Fruit fly (Drosophila melanogaster) whole organism, embryonic: ENCODE results near the gene APP-BP1.
A peak's percentile ranks its signal among the peaks of the same experiment; 100 is the strongest.

Experiments used
- CG12071 ChIP-seq: fragments of 200-800 bp; sonication (Bioruptor generic); optimal IDR thresholded peaks from 3 replicates; lab custom pipeline; 2018; ENCODE audit warnings: missing biosample characterization, mild to moderate bottlenecking, missing genetic modification characterization
- CG12769 ChIP-seq: fragments of 200-800 bp; sonication (Bioruptor generic); optimal IDR thresholded peaks from 2 replicates; lab custom pipeline; 2019; ENCODE audit warnings: missing biosample characterization, mild to moderate bottlenecking, missing genetic modification characterization, moderate library complexity
- CG13296 ChIP-seq: fragments of 200-800 bp; sonication (Bioruptor generic); optimal IDR thresholded peaks from 3 replicates; lab custom pipeline; 2018; ENCODE audit warnings: missing biosample characterization, mild to moderate bottlenecking, missing genetic modification characterization
- CG14441 ChIP-seq: fragments of 200-800 bp; sonication (Bioruptor generic); IDR thresholded peaks from 2 replicates; pipeline ENCODE4 v1.3.6; 2022; ENCODE audit warnings: missing biosample characterization, missing genetic modification characterization
- CG14965 ChIP-seq: fragments of 200-800 bp; sonication (Bioruptor generic); optimal IDR thresholded peaks from 2 replicates; lab custom pipeline; 2016; ENCODE audit warnings: missing biosample characterization, missing genetic modification characterization, borderline replicate concordance
- CG15073 ChIP-seq: fragments of 200-800 bp; sonication (Bioruptor generic); optimal IDR thresholded peaks from 2 replicates; lab custom pipeline; 2016; ENCODE audit warnings: missing biosample characterization, missing genetic modification characterization
- CG1603 ChIP-seq: fragments of 200-800 bp; sonication (Bioruptor generic); optimal IDR thresholded peaks from 2 replicates; lab custom pipeline; 2019; ENCODE audit warnings: missing biosample characterization, mild to moderate bottlenecking, missing genetic modification characterization, moderate library complexity
- CG17328 ChIP-seq: fragments of 200-800 bp; sonication (Bioruptor generic); IDR thresholded peaks from 2 replicates; pipeline ENCODE4 v1.3.6; 2022; ENCODE audit warnings: missing biosample characterization, missing genetic modification characterization
- CG17802 ChIP-seq: fragments of 200-800 bp; sonication (Bioruptor generic); optimal IDR thresholded peaks from 2 replicates; lab custom pipeline; 2018; ENCODE audit warnings: missing biosample characterization, mild to moderate bottlenecking, missing genetic modification characterization, moderate library complexity
- CG2129 ChIP-seq: fragments of 200-800 bp; sonication (Bioruptor generic); IDR thresholded peaks from 2 replicates; pipeline ENCODE4 v1.3.6; 2022; ENCODE audit warnings: missing biosample characterization, missing genetic modification characterization; ENCODE audit not compliant: partially characterized antibody
- CG31224 ChIP-seq: fragments of 200-800 bp; sonication (Bioruptor generic); IDR thresholded peaks from 2 replicates; pipeline ENCODE4 v1.3.6; 2022; ENCODE audit warnings: missing biosample characterization, missing genetic modification characterization
- CG32767 ChIP-seq: fragments of 200-800 bp; sonication (Bioruptor generic); IDR thresholded peaks from 2 replicates; pipeline ENCODE4 v1.3.6; 2022; ENCODE audit warnings: missing biosample characterization, missing genetic modification characterization
- CG3726 ChIP-seq: fragments of 200-800 bp; sonication (Bioruptor generic); IDR thresholded peaks from 3 replicates; pipeline ENCODE4, ENCODE4 v1.3.6; 2022; ENCODE audit warnings: missing biosample characterization, missing genetic modification characterization
- CG4282 ChIP-seq: fragments of 200-800 bp; sonication (Bioruptor generic); optimal IDR thresholded peaks from 2 replicates; lab custom pipeline; 2016; ENCODE audit warnings: missing biosample characterization, missing genetic modification characterization
- CG6654 ChIP-seq: fragments of 200-800 bp; sonication (Bioruptor generic); optimal IDR thresholded peaks from 2 replicates; lab custom pipeline; 2017; ENCODE audit warnings: missing biosample characterization, mild to moderate bottlenecking, missing genetic modification characterization
- CG7745 ChIP-seq: fragments of 200-800 bp; sonication (Bioruptor generic); optimal IDR thresholded peaks from 2 replicates; lab custom pipeline; 2018; ENCODE audit warnings: missing biosample characterization, mild to moderate bottlenecking, missing genetic modification characterization, moderate library complexity
- CG7839 ChIP-seq: fragments of 200-800 bp; sonication (Bioruptor generic); optimal IDR thresholded peaks from 3 replicates; lab custom pipeline; 2018; ENCODE audit warnings: missing biosample characterization, mild to moderate bottlenecking, missing genetic modification characterization, moderate library complexity
- CG8281 ChIP-seq: fragments of 200-800 bp; sonication (Bioruptor generic); optimal IDR thresholded peaks from 2 replicates; lab custom pipeline; 2018; ENCODE audit warnings: missing biosample characterization, mild to moderate bottlenecking, missing genetic modification characterization, moderate library complexity
- CG8765 ChIP-seq: fragments of 200-800 bp; sonication (Bioruptor generic); IDR thresholded peaks from 2 replicates; pipeline ENCODE4 v1.3.6; 2022; ENCODE audit warnings: missing biosample characterization, missing genetic modification characterization
- CG9609 ChIP-seq: fragments of 200-800 bp; sonication (Bioruptor generic); optimal IDR thresholded peaks from 3 replicates; lab custom pipeline; 2016; ENCODE audit warnings: missing biosample characterization, missing genetic modification characterization
- CG9797 ChIP-seq: fragments of 200-800 bp; sonication (Bioruptor generic); optimal IDR thresholded peaks from 3 replicates; lab custom pipeline; 2018; ENCODE audit warnings: missing biosample characterization, mild to moderate bottlenecking, missing genetic modification characterization
- Dp ChIP-seq: fragments of 200-800 bp; sonication (Bioruptor generic); optimal IDR thresholded peaks from 2 replicates; lab custom pipeline; 2018; ENCODE audit warnings: missing biosample characterization, mild to moderate bottlenecking, missing genetic modification characterization, moderate library complexity
- Elba2 ChIP-seq: fragments of 200-800 bp; sonication (Bioruptor generic); optimal IDR thresholded peaks from 3 replicates; lab custom pipeline; 2016; ENCODE audit warnings: missing biosample characterization, missing genetic modification characterization
- Ets97D ChIP-seq: fragments of 200-800 bp; sonication (Bioruptor generic); optimal IDR thresholded peaks from 3 replicates; lab custom pipeline; 2016; ENCODE audit warnings: missing biosample characterization, missing genetic modification characterization
- Nf-YC ChIP-seq: fragments of 200-800 bp; optimal IDR thresholded peaks from 3 replicates; lab custom pipeline; 2019; ENCODE audit warnings: missing biosample characterization, mild to moderate bottlenecking, missing genetic modification characterization, moderate library complexity
- Ravus ChIP-seq: fragments of 200-800 bp; sonication (Bioruptor generic); IDR thresholded peaks from 2 replicates; pipeline ENCODE4 v1.3.6; 2022; ENCODE audit warnings: missing biosample characterization, missing genetic modification characterization
- Sry-δ ChIP-seq: fragments of 200-800 bp; sonication (Bioruptor generic); optimal IDR thresholded peaks from 2 replicates; lab custom pipeline; 2016; ENCODE audit warnings: missing biosample characterization, missing genetic modification characterization
- Xrp1 ChIP-seq: fragments of 200-800 bp; sonication (Bioruptor generic); IDR thresholded peaks from 2 replicates; pipeline ENCODE4 v1.3.6; 2022; ENCODE audit warnings: missing biosample characterization, missing genetic modification characterization
- cwo ChIP-seq: fragments of 200-800 bp; sonication (Bioruptor generic); optimal IDR thresholded peaks from 3 replicates; lab custom pipeline; 2017; ENCODE audit warnings: missing biosample characterization, missing genetic modification characterization, mild to moderate bottlenecking, moderate library complexity, missing genetic modification reagents
- da ChIP-seq: fragments of 200-800 bp; sonication (Bioruptor generic); optimal IDR thresholded peaks from 2 replicates; lab custom pipeline; 2016; ENCODE audit warnings: missing biosample characterization, missing genetic modification characterization
- dm ChIP-seq: fragments of 200-800 bp; sonication (Bioruptor generic); optimal IDR thresholded peaks from 3 replicates; lab custom pipeline; 2016; ENCODE audit warnings: missing biosample characterization, missing genetic modification characterization
- ems ChIP-seq: fragments of 200-800 bp; sonication (Bioruptor generic); optimal IDR thresholded peaks from 3 replicates; lab custom pipeline; 2016; ENCODE audit warnings: missing biosample characterization, missing genetic modification characterization
- exex ChIP-seq: fragments of 200-800 bp; sonication (Bioruptor generic); optimal IDR thresholded peaks from 4 replicates; lab custom pipeline; 2018; ENCODE audit warnings: missing biosample characterization, mild to moderate bottlenecking, missing genetic modification characterization, moderate library complexity
- grn ChIP-seq: fragments of 200-800 bp; sonication (Bioruptor generic); optimal IDR thresholded peaks from 3 replicates; lab custom pipeline; 2017; ENCODE audit warnings: missing biosample characterization, missing genetic modification characterization
- kay ChIP-seq: fragments of 200-800 bp; sonication (Bioruptor generic); optimal IDR thresholded peaks from 2 replicates; lab custom pipeline; 2016; ENCODE audit warnings: missing biosample characterization, missing genetic modification characterization
- klu ChIP-seq: fragments of 200-800 bp; sonication (Bioruptor generic); IDR thresholded peaks from 2 replicates; pipeline ENCODE4 v1.3.6; 2022; ENCODE audit warnings: missing biosample characterization, missing genetic modification characterization
- lab ChIP-seq: fragments of 200-800 bp; sonication (Bioruptor generic); optimal IDR thresholded peaks from 3 replicates; lab custom pipeline; 2017; ENCODE audit warnings: missing biosample characterization, missing genetic modification characterization, mild to moderate bottlenecking, moderate library complexity, missing genetic modification reagents
- mld ChIP-seq: fragments of 200-800 bp; sonication (Bioruptor generic); IDR thresholded peaks from 3 replicates; pipeline ENCODE4 v1.3.6; 2022; ENCODE audit warnings: missing biosample characterization, missing genetic modification characterization; ENCODE audit not compliant: partially characterized antibody
- otp ChIP-seq: fragments of 200-800 bp; sonication (Bioruptor generic); IDR thresholded peaks from 3 replicates; pipeline ENCODE4, ENCODE4 v1.3.6; 2022; ENCODE audit warnings: missing biosample characterization, missing genetic modification characterization
- p53 ChIP-seq: fragments of 200-800 bp; sonication (Bioruptor generic); optimal IDR thresholded peaks from 2 replicates; lab custom pipeline; 2016; ENCODE audit warnings: missing biosample characterization, missing genetic modification characterization
- pan ChIP-seq, 4 experiments: fragments of >200 bp in 3 of 4; fragments of 200-800 bp in 1 of 4; sonication (Bioruptor generic) in 1 of 4; optimal IDR thresholded peaks in 3 of 4; IDR thresholded peaks in 1 of 4; 2 replicates each; pipeline versions ENCODE4 v1.3.6 to Lab custom; 2017 to 2022; ENCODE audit warnings: missing biosample characterization in 2 of 4, missing genetic modification characterization in 2 of 4, mixed read lengths in 1 of 4
- pros ChIP-seq: fragments of 200-800 bp; sonication (Bioruptor generic); optimal IDR thresholded peaks from 3 replicates; lab custom pipeline; 2019; ENCODE audit warnings: missing biosample characterization, mild to moderate bottlenecking, missing genetic modification characterization, moderate library complexity
- rib ChIP-seq: fragments of 200-800 bp; sonication (Bioruptor generic); IDR thresholded peaks from 2 replicates; pipeline ENCODE4 v1.3.6; 2022; ENCODE audit warnings: missing biosample characterization, missing genetic modification characterization
- shn ChIP-seq: fragments of 200-800 bp; sonication (Bioruptor generic); optimal IDR thresholded peaks from 3 replicates; lab custom pipeline; 2016; ENCODE audit warnings: missing biosample characterization, missing genetic modification characterization
- sob ChIP-seq: fragments of 200-800 bp; sonication (Bioruptor generic); IDR thresholded peaks from 2 replicates; pipeline ENCODE4 v1.3.6; 2022; ENCODE audit warnings: missing biosample characterization, missing genetic modification characterization
- ssp ChIP-seq: fragments of 200-800 bp; sonication (Bioruptor generic); IDR thresholded peaks from 2 replicates; pipeline ENCODE4 v1.3.6; 2022; ENCODE audit warnings: missing biosample characterization, missing genetic modification characterization
- tap ChIP-seq: fragments of 200-800 bp; optimal IDR thresholded peaks from 3 replicates; lab custom pipeline; 2019; ENCODE audit warnings: missing biosample characterization, mild to moderate bottlenecking, missing genetic modification characterization, moderate library complexity
- tll ChIP-seq, 2 experiments: fragments of 200-800 bp in 1 of 2; fragments of >200 bp in 1 of 2; sonication (Bioruptor generic) in 1 of 2; optimal IDR thresholded peaks; 2 replicates each; lab custom pipeline; 2017 to 2019; ENCODE audit warnings: missing biosample characterization in 2 of 2, missing genetic modification characterization in 2 of 2, mild to moderate bottlenecking in 1 of 2, moderate library complexity in 1 of 2

The APP-BP1 gene

DNA sequence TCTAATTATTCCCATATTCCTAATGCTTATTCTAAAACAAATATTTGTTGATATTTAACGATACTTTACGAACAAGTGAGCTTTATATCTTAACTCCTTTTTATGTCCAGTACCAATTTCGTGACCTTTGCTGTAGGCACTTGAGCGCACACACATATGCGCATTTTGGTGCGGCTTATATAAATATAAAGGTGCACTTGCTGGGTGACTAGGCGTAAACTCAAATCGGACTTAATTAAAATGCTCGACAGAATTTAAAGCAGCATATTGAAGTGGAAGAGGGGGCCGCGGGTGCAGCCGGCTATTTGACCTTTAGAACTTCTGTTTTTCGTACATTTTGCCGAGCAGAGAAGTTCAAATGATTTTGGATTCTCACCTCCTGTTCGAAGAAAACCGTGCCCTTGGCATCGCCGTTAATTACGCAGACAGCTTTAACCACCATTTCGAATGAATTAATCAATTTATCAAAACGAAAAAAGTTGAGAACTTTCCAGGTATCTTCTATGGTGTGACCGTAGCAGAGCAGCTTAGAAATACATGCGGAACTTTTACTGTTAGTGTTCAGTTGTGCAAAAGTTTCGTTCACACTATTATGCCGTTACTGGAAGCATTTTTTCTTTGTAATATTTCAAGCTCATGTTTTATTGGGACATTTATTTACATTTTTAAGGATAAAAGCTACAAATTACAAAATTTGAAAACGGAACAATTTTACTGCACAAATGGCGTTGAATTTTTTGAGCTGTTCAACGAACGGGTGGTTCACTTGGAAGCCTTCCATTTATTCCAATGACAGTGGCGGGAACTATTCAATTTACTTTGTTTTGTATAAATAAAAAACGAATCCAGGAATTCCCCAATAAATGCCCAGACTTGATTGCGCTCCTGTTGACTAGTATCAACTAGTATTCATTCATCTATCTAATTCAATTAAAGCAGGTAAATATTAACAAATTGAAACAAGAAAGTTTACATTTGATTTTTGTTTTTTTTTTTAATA is 15.3 kb downstream of the APP-BP1 start, which contains the start of gene Sod1 (continued):
- TF ChIP-seq klu (GFP tag; lab: Robert Waterston, UW) (no peak), CG8281 (tag; lab: Kevin White, UChicago) (no peak), CG9609 (GFP tag; lab: Kevin White, UChicago) (no peak), CG4282 (no peak), Dp (GFP tag; lab: Kevin White, UChicago) (peak; percentile 73), CG14441 (GFP tag; lab: Robert Waterston, UW) (no peak; the same call in 1 of the 2 replicates), CG14965 (GFP tag; lab: Kevin White, UChicago) (no peak), CG12769 (tag; lab: Kevin White, UChicago) (no peak), ssp (GFP tag; lab: Robert Waterston, UW) (peak; percentile 76), tll (GFP tag; optimal IDR thresholded peaks at IDR 0.05; lab: Kevin White, UChicago) (no peak), dm (GFP tag; lab: Kevin White, UChicago) (peak; percentile 15), rib (GFP tag; lab: Robert Waterston, UW) (no peak), cwo (GFP tag; lab: Kevin White, UChicago) (no peak), exex (peak; percentile 30), Elba2 (GFP tag; lab: Kevin White, UChicago) (no peak), CG31224 (GFP tag; lab: Robert Waterston, UW) (no peak), CG13296 (GFP tag; lab: Kevin White, UChicago) (no peak), CG17802 (tag; lab: Kevin White, UChicago) (peak; percentile 89), tap (tag; lab: Kevin White, UChicago) (no peak), CG8765 (GFP tag; lab: Robert Waterston, UW) (no peak), sob (no peak), CG9797 (GFP tag; lab: Kevin White, UChicago) (peak; percentile 61), kay (GFP tag; lab: Kevin White, UChicago) (no peak), lab (GFP tag; lab: Kevin White, UChicago) (no peak), CG1603 (tag; lab: Kevin White, UChicago) (peak; percentile 27), CG3726 (no peak), CG17328 (GFP tag; lab: Robert Waterston, UW) (no peak), mld (GFP tag; lab: Robert Waterston, UW) (no peak), pan (optimal IDR thresholded peaks at IDR 0.05; lab: Kevin White, UChicago) (no peak), pan (GFP tag; optimal IDR thresholded peaks at IDR 0.05 in 1 of 2, IDR thresholded peaks at IDR 0.05 in 1 of 2) (no peak), ems (GFP tag; lab: Kevin White, UChicago) (no peak), grn (GFP tag; lab: Kevin White, UChicago) (no peak), CG32767 (no peak), da (GFP tag; lab: Kevin White, UChicago) (no peak), Xrp1 (peak; percentile 22; the same call in 1 of the 2 replicates), Ets97D (GFP tag; lab: Kevin White, UChicago) (peak; percentile 38), Nf-YC (tag; lab: Kevin White, UChicago) (no peak), CG7745 (tag; lab: Kevin White, UChicago) (no peak), CG7839 (tag; lab: Kevin White, UChicago) (no peak), CG6654 (GFP tag; lab: Kevin White, UChicago) (no peak), otp (GFP tag; lab: Robert Waterston, UW) (no peak), Ravus (no peak), CG2129 (no peak), pros (no peak), CG15073 (GFP tag; lab: Kevin White, UChicago) (no peak), Sry-δ (GFP tag; lab: Kevin White, UChicago) (peak; percentile 34), shn (GFP tag; lab: Kevin White, UChicago) (no peak), CG12071 (GFP tag; lab: Kevin White, UChicago) (no peak), p53 (GFP tag; lab: Kevin White, UChicago) (no peak)
